Worm (Caenorhabditis elegans) whole organism, L2 larva: Measurements from ENCODE around the gene ceh-100.

Experiments used
- R02D3.7 ChIP-seq: fragments of 150-350 bp; optimal IDR thresholded peaks from 2 replicates; lab custom pipeline; 2014; ENCODE audit warnings: missing biosample characterization, missing genetic modification characterization
- aly-2 ChIP-seq: fragments of 150-350 bp; optimal IDR thresholded peaks from 2 replicates; lab custom pipeline; 2014; ENCODE audit warnings: missing biosample characterization, missing genetic modification characterization
- ama-1 ChIP-seq: fragments of 150-350 bp; optimal IDR thresholded peaks from 2 replicates; lab custom pipeline; 2018; ENCODE audit warnings: inconsistent platforms
- elt-1 ChIP-seq: fragments of 150-350 bp; optimal IDR thresholded peaks from 2 replicates; lab custom pipeline; 2014; ENCODE audit warnings: missing biosample characterization, missing genetic modification characterization
- elt-3 ChIP-seq: sonication (generic microtip); optimal IDR thresholded peaks from 2 replicates; lab custom pipeline; 2017; ENCODE audit warnings: missing biosample characterization, missing genetic modification characterization
- lin-13 ChIP-seq: fragments of 150-350 bp; optimal IDR thresholded peaks from 2 replicates; lab custom pipeline; 2014; ENCODE audit warnings: missing biosample characterization, missing genetic modification reagents, missing genetic modification characterization
- lin-39 ChIP-seq: fragments of 150-350 bp; optimal IDR thresholded peaks from 2 replicates; lab custom pipeline; 2014; ENCODE audit warnings: missing biosample characterization, missing genetic modification reagents, missing genetic modification characterization
- nhr-129 ChIP-seq: fragments of 150-350 bp; optimal IDR thresholded peaks from 2 replicates; lab custom pipeline; 2014; ENCODE audit warnings: missing biosample characterization, missing genetic modification characterization
- nhr-237 ChIP-seq: fragments of 150-350 bp; optimal IDR thresholded peaks from 2 replicates; lab custom pipeline; 2014; ENCODE audit warnings: missing biosample characterization, missing genetic modification characterization
- nhr-25 ChIP-seq: fragments of 150-350 bp; sonication (generic microtip); optimal IDR thresholded peaks from 3 replicates; lab custom pipeline; 2014; ENCODE audit warnings: missing biosample characterization, missing genetic modification characterization
- skn-1 ChIP-seq: sonication (generic microtip); optimal IDR thresholded peaks from 2 replicates; lab custom pipeline; 2017; ENCODE audit warnings: missing biosample characterization, missing genetic modification characterization
- snpc-4 ChIP-seq: fragments of 150-350 bp; optimal IDR thresholded peaks from 2 replicates; lab custom pipeline; 2014; ENCODE audit warnings: missing biosample characterization, missing genetic modification characterization
- unc-39 ChIP-seq: fragments of 150-350 bp; optimal IDR thresholded peaks from 2 replicates; lab custom pipeline; 2014; ENCODE audit warnings: missing biosample characterization, missing genetic modification characterization

DNA sequence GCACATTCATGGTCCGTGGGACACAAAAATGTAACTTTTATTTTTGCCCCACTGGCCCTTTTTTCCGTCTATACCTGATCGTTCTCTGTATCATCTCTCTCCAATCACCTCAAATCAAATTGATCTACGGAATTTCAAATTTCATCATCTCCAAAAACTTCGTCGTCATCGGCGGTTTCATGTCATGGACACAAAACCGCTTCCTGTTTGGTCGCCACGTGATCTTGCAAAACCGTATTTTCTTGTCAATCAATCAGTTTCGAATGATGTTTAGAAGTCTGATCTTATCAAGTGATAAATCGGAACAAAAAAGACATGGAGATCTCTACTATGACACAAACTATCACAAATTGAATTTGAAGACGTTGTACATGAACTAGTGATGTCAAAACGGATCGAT lies 22.2 kb upstream of the ceh-100 start:
- TF ChIP-seq R02D3.7 (tag; lab: Kevin White, UChicago), result no peak
- no peak for TF ChIP-seq ama-1 (lab: Kevin White, UChicago)
- TF ChIP-seq snpc-4 (tag; lab: Kevin White, UChicago), result no peak
- TF ChIP-seq nhr-237 (tag; lab: Kevin White, UChicago), result no peak
- peak; percentile 91 for TF ChIP-seq nhr-25 (tag; lab: Kevin White, UChicago)
- no peak for TF ChIP-seq lin-13 (GFP tag; lab: Kevin White, UChicago)
- no peak for TF ChIP-seq aly-2 (tag; lab: Kevin White, UChicago)
- no peak for TF ChIP-seq elt-3 (tag; lab: Kevin White, UChicago)
- no peak for TF ChIP-seq skn-1 (tag; lab: Kevin White, UChicago)
- no peak for TF ChIP-seq lin-39 (tag; lab: Kevin White, UChicago)
- TF ChIP-seq nhr-129 (tag; lab: Kevin White, UChicago), result peak; percentile 64
- no peak for TF ChIP-seq elt-1 (tag; lab: Kevin White, UChicago)
- no peak for TF ChIP-seq unc-39
